Worm (Caenorhabditis elegans) whole organism, L4 larva: Measurements from ENCODE around the gene F58E6.13.

Experiments used
- ama-1 ChIP-seq: fragments of 150-350 bp; optimal IDR thresholded peaks from 2 replicates; lab custom pipeline; 2014; ENCODE audit warnings: inconsistent platforms, mixed read lengths
- daf-19 ChIP-seq: fragments of 200-800 bp; sonication (Bioruptor generic); conservative IDR thresholded peaks from 2 replicates; pipeline ENCODE4 v1.3.6; 2022; ENCODE audit warnings: missing genetic modification characterization, missing compliant biosample characterization
- lin-29 ChIP-seq: fragments of 200-800 bp; sonication (Bioruptor generic); IDR thresholded peaks from 2 replicates; pipeline ENCODE4 v1.3.6; 2022; ENCODE audit warnings: missing genetic modification reagents, missing genetic modification characterization, missing compliant biosample characterization
- lin-38 ChIP-seq: fragments of 200-800 bp; sonication (Bioruptor generic); IDR thresholded peaks from 2 replicates; pipeline ENCODE4 v1.3.6; 2022; ENCODE audit warnings: missing genetic modification reagents, missing genetic modification characterization, missing compliant biosample characterization
- snpc-4 ChIP-seq: fragments of 150-350 bp; optimal IDR thresholded peaks from 2 replicates; lab custom pipeline; 2014; ENCODE audit warnings: missing biosample characterization, missing genetic modification characterization
- unc-39 ChIP-seq: sonication (generic microtip); optimal IDR thresholded peaks from 2 replicates; lab custom pipeline; 2017; ENCODE audit warnings: missing biosample characterization, missing genetic modification characterization

DNA sequence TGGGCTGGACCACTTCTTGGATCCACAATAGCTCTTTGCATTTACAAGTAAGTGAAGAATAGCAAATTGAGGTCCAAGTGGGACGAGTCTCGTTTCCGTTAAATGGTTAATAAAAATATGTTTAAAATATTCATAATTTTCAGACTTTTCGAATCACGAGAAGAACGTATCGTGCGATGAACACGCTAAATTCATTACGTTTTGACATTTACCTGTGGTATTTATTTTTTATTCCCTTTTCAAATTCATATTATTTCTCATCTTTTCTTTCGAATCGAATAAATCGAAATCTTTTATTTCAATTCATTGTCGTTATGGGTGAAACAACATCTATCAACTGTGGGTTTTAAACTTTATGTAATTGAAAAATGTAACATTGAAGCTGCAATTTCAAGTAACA is 5.6 kb upstream of the F58E6.13 start, which contains the start of gene marc-1:
- no peak for TF ChIP-seq unc-39 (tag; lab: Kevin White, UChicago)
- no peak for TF ChIP-seq daf-19
- TF ChIP-seq lin-29 (GFP tag; lab: Robert Waterston, UW) = no peak
- no peak for TF ChIP-seq lin-38 (GFP tag; lab: Robert Waterston, UW)
- TF ChIP-seq ama-1 (lab: Kevin White, UChicago) = no peak
- TF ChIP-seq snpc-4 (tag; lab: Kevin White, UChicago) = no peak
